Worm (Caenorhabditis elegans) whole organism, mixed stage, embryonic: ENCODE results near the gene inx-2.

Source experiments
- M03D4.4 ChIP-seq: sonication (generic microtip); optimal IDR thresholded peaks from 2 replicates; lab custom pipeline; 2017; ENCODE audit warnings: mild to moderate bottlenecking, missing genetic modification characterization, missing compliant biosample characterization
- bed-3 ChIP-seq: fragments of 200-800 bp; sonication (Bioruptor generic); optimal IDR thresholded peaks from 3 replicates; lab custom pipeline; 2018; ENCODE audit warnings: mild to moderate bottlenecking, missing genetic modification characterization, moderate library complexity, missing compliant biosample characterization
- blmp-1 ChIP-seq: fragments of 150-350 bp; optimal IDR thresholded peaks from 2 replicates; lab custom pipeline; 2014; ENCODE audit warnings: missing biosample characterization, missing genetic modification characterization
- ceh-39 ChIP-seq: fragments of 150-350 bp; optimal IDR thresholded peaks from 2 replicates; lab custom pipeline; 2014; ENCODE audit warnings: missing biosample characterization, missing genetic modification characterization
- ces-1 ChIP-seq: fragments of 150-350 bp; optimal IDR thresholded peaks from 2 replicates; lab custom pipeline; 2014; ENCODE audit warnings: missing biosample characterization, missing genetic modification reagents, missing genetic modification characterization
- cnd-1 ChIP-seq: fragments of 200-800 bp; sonication (Bioruptor generic); optimal IDR thresholded peaks from 2 replicates; lab custom pipeline; 2018; ENCODE audit warnings: mild to moderate bottlenecking, missing genetic modification characterization, missing compliant biosample characterization
- drap-1 ChIP-seq: fragments of 200-800 bp; sonication (Bioruptor generic); optimal IDR thresholded peaks from 3 replicates; lab custom pipeline; 2018; ENCODE audit warnings: mild to moderate bottlenecking, missing genetic modification characterization, missing compliant biosample characterization
- elt-3 ChIP-seq: fragments of 150-350 bp; optimal IDR thresholded peaks from 2 replicates; lab custom pipeline; 2014; ENCODE audit warnings: missing biosample characterization, missing genetic modification characterization
- flh-1 ChIP-seq: fragments of 200-800 bp; sonication (Bioruptor generic); optimal IDR thresholded peaks from 2 replicates; lab custom pipeline; 2018; ENCODE audit warnings: mild to moderate bottlenecking, missing genetic modification characterization, moderate library complexity, missing compliant biosample characterization
- ham-2 ChIP-seq: fragments of 200-800 bp; sonication (Bioruptor generic); optimal IDR thresholded peaks from 2 replicates; lab custom pipeline; 2018; ENCODE audit warnings: mild to moderate bottlenecking, missing genetic modification characterization, missing compliant biosample characterization
- hlh-1 ChIP-seq: fragments of 150-350 bp; optimal IDR thresholded peaks from 2 replicates; lab custom pipeline; 2014; ENCODE audit warnings: missing biosample characterization, missing genetic modification reagents, missing genetic modification characterization
- lin-32 ChIP-seq: fragments of 200-800 bp; sonication (Bioruptor generic); optimal IDR thresholded peaks from 2 replicates; lab custom pipeline; 2018; ENCODE audit warnings: mild to moderate bottlenecking, missing genetic modification characterization, missing compliant biosample characterization
- lsy-2 ChIP-seq: fragments of 150-350 bp; optimal IDR thresholded peaks from 2 replicates; lab custom pipeline; 2014; ENCODE audit warnings: missing biosample characterization, missing genetic modification characterization
- mab-5 ChIP-seq: fragments of 150-350 bp; optimal IDR thresholded peaks from 2 replicates; lab custom pipeline; 2014; ENCODE audit warnings: missing biosample characterization, missing genetic modification characterization
- mep-1 ChIP-seq: fragments of 150-350 bp; optimal IDR thresholded peaks from 2 replicates; lab custom pipeline; 2017; ENCODE audit warnings: missing biosample characterization, missing genetic modification reagents, missing genetic modification characterization, inconsistent platforms
- nhr-12 ChIP-seq: fragments of 150-350 bp; optimal IDR thresholded peaks from 2 replicates; lab custom pipeline; 2014; ENCODE audit warnings: missing biosample characterization, missing genetic modification characterization
- nhr-2 ChIP-seq: fragments of 150-350 bp; optimal IDR thresholded peaks from 2 replicates; lab custom pipeline; 2014; ENCODE audit warnings: missing biosample characterization, missing genetic modification characterization
- nhr-237 ChIP-seq: fragments of 150-350 bp; optimal IDR thresholded peaks from 2 replicates; lab custom pipeline; 2014; ENCODE audit warnings: missing biosample characterization, missing genetic modification characterization
- nhr-76 ChIP-seq: sonication (generic microtip); optimal IDR thresholded peaks from 2 replicates; lab custom pipeline; 2017; ENCODE audit warnings: missing biosample characterization, missing genetic modification characterization
- pha-4 ChIP-seq: fragments of 150-350 bp; optimal IDR thresholded peaks from 2 replicates; lab custom pipeline; 2018; ENCODE audit warnings: missing biosample characterization, missing genetic modification reagents, missing genetic modification characterization
- sem-2 ChIP-seq: fragments of 200-800 bp; sonication (Bioruptor generic); optimal IDR thresholded peaks from 2 replicates; lab custom pipeline; 2018; ENCODE audit warnings: mild to moderate bottlenecking, missing genetic modification characterization, missing compliant biosample characterization
- snpc-4 ChIP-seq: fragments of 150-350 bp; optimal IDR thresholded peaks from 2 replicates; lab custom pipeline; 2014; ENCODE audit warnings: missing biosample characterization, missing genetic modification characterization
- sptf-1 ChIP-seq: sonication (generic microtip); optimal IDR thresholded peaks from 2 replicates; lab custom pipeline; 2017; ENCODE audit warnings: mild to moderate bottlenecking, missing genetic modification characterization, moderate library complexity, missing compliant biosample characterization
- tbx-8 ChIP-seq: fragments of 200-800 bp; sonication (Bioruptor generic); optimal IDR thresholded peaks from 2 replicates; lab custom pipeline; 2018; ENCODE audit warnings: mild to moderate bottlenecking, missing genetic modification characterization, moderate library complexity, missing compliant biosample characterization
- unc-120 ChIP-seq: sonication (generic microtip); optimal IDR thresholded peaks from 2 replicates; lab custom pipeline; 2017; ENCODE audit warnings: missing genetic modification characterization, missing compliant biosample characterization; ENCODE audit not compliant: poor library complexity, severe bottlenecking
- unc-39 ChIP-seq: fragments of 150-350 bp; optimal IDR thresholded peaks from 2 replicates; lab custom pipeline; 2014; ENCODE audit warnings: missing biosample characterization, missing genetic modification characterization
- unc-62 ChIP-seq: fragments of 150-350 bp; optimal IDR thresholded peaks from 2 replicates; lab custom pipeline; 2014; ENCODE audit warnings: missing biosample characterization, missing genetic modification reagents, missing genetic modification characterization
- zip-8 ChIP-seq: fragments of 150-350 bp; optimal IDR thresholded peaks from 2 replicates; lab custom pipeline; 2014; ENCODE audit warnings: missing biosample characterization, missing genetic modification characterization
- ztf-11 ChIP-seq: fragments of 150-350 bp; optimal IDR thresholded peaks from 2 replicates; lab custom pipeline; 2014; ENCODE audit warnings: missing biosample characterization, missing genetic modification characterization

Gene inx-2

DNA sequence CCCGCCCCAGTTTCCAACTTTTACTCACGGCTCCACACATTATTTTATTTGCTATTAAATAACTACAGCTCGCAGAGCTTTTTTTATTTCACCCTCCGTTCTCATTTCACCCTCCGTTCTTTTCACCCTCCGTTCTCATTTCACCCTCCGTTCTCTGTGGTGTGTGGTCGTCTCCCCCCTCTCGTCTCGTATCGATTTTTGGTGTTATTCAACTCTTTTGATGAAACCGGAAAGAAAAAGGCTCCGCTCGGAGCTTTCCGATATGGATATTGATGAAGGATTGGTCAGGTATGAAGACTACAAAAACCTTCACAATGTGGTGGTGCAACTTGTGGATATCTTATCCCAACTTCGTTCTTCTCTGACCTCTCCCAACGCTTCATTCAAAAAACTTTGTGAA is 6.0 kb downstream of the inx-2 start:
- no peak for TF ChIP-seq ceh-39 (tag; lab: Kevin White, UChicago)
- no peak for TF ChIP-seq M03D4.4 (tag; lab: Kevin White, UChicago)
- no peak for TF ChIP-seq flh-1
- TF ChIP-seq tbx-8: no peak
- no peak for TF ChIP-seq ham-2 (GFP tag; lab: Kevin White, UChicago)
- TF ChIP-seq unc-120 (tag; lab: Kevin White, UChicago): no peak
- no peak for TF ChIP-seq mab-5 (tag; lab: Kevin White, UChicago)
- no peak for TF ChIP-seq mep-1 (tag; lab: Kevin White, UChicago)
- no peak for TF ChIP-seq cnd-1
- TF ChIP-seq, all 35 proteins: peak for 0

DNA sequence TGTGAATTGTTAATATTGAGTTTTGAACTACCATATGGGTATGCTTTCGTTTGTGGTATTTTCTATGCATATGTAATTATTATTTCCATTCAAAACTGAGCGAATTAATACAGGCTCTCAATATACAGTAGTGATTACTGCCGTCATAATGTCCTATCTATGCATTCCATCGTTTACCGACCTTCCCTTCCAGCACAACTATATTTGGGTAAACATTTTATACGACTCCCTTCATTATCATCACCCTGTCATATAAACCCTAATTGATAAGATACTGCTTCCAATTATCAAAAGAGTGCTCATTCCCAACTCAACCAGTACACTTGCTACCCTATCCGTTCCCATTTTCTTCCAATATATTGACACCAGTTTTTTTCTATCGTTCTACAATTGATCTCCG is 6.6 kb downstream of the inx-2 start:
- TF ChIP-seq snpc-4: no peak
- TF ChIP-seq sptf-1: no peak
- TF ChIP-seq drap-1 (GFP tag; lab: Kevin White, UChicago): no peak
- TF ChIP-seq, all 35 proteins: peak for 0

DNA sequence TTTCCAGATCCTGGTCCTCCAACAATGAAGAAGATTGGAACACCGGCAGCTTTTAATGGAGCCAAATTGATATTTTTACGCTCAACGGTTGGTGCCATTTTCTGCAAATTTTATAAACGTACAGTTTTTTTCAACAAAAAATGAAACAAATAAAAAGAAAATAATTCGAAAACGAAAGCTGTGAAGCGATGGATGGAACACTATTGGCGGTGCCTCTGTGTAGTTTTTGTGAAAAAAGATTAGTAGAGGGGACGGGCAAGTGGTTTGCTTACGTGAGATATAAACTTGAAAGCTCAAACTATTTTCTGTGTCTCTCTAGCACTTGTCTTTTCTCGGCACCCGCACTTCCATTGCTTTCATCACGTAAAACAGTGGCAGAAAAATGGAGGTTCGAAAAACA is 8.9 kb downstream of the inx-2 start, which contains the start of gene F38B2.4:
Gene F38B2.4, minus strand, starts transcription at position 101 of the 400 bp plus-strand sequence.
- TF ChIP-seq bed-3: no peak
- no peak for TF ChIP-seq pha-4
- no peak for TF ChIP-seq nhr-76
- TF ChIP-seq blmp-1 (tag; lab: Kevin White, UChicago): no peak
- no peak for TF ChIP-seq nhr-2
- TF ChIP-seq lin-32 (GFP tag; lab: Kevin White, UChicago): no peak
- no peak for TF ChIP-seq lsy-2 (tag; lab: Kevin White, UChicago)
- TF ChIP-seq flh-1: no peak
- TF ChIP-seq ces-1 (GFP tag; lab: Kevin White, UChicago): no peak

DNA sequence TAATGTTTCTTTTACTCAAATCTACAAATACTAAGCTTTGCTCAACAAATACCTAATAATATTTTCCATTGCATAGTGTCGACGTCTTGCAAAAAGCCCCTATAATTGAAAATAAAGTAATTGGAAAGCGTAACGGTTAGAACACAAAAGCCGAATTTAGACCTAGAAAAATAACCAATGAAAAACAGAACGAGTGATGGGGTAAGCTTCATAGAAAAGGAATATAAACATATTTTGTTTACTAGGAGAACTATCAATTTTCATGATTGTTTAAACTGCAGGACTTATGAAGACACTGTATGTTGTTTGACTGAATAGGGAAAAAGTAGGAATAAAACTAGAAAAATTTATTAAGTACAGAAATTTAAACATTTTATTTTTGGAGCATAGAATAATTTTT is 10.3 kb downstream of the inx-2 start, which contains the start of gene F38B2.3:
Gene F38B2.3, minus strand, starts transcription at position 101 of the 400 bp plus-strand sequence.
- no peak for TF ChIP-seq zip-8

DNA sequence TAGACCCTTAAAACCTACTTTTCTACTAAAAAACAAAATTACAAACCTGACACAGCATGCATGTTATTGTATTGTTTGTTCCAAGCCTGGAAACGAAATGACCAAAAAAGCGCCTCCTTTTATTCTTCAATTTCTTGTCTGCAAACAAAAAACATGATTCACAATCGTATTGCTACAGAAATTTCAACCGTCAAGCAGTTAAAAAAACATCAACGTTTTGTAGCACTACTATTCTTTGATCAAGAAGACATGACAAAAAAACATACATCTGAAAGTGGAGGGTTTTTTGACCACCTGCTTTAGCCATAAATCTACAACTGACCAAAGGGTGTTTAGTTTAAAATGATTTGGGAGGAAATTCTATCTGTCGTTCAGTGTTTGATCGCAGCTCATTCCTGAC is 15.4 kb downstream of the inx-2 start, which contains the start of gene F38B2.6:
Gene F38B2.6, minus strand, starts transcription at position 101 of the 400 bp plus-strand sequence.
- TF ChIP-seq drap-1 (GFP tag; lab: Kevin White, UChicago): no peak
- no peak for TF ChIP-seq mab-5 (tag; lab: Kevin White, UChicago)
- TF ChIP-seq ces-1 (GFP tag; lab: Kevin White, UChicago): no peak
- no peak for TF ChIP-seq nhr-12 (tag; lab: Kevin White, UChicago)

DNA sequence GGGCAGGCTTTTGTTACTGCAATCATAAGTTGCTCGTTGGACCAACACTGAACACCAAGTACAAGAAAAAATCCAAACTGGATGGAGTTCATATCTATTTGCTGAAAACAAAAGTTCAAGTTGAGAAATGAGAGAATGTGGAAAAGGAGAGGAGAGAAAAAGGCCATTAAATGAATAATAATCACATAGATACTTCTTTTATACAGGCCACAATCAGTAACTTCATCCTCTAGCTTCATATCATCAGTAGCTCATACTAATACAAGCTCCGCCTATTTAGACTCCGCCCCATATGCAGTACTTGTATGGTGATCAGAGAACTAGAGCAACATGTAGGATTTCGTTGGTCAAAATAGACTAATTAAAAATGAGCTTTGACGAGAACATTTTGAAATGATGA is 17.3 kb downstream of the inx-2 start, which contains the start of gene F38B2.2:
Gene F38B2.2, minus strand, starts transcription at position 101 of the 400 bp plus-strand sequence.
- no peak for TF ChIP-seq ztf-11 (tag; lab: Kevin White, UChicago)
- TF ChIP-seq mep-1 (tag; lab: Kevin White, UChicago): no peak
- TF ChIP-seq snpc-4: no peak
- no peak for TF ChIP-seq sem-2
- no peak for TF ChIP-seq elt-3 (tag; lab: Kevin White, UChicago)
- TF ChIP-seq pha-4: no peak
- no peak for TF ChIP-seq nhr-237 (tag; lab: Kevin White, UChicago)
- no peak for TF ChIP-seq nhr-76

DNA sequence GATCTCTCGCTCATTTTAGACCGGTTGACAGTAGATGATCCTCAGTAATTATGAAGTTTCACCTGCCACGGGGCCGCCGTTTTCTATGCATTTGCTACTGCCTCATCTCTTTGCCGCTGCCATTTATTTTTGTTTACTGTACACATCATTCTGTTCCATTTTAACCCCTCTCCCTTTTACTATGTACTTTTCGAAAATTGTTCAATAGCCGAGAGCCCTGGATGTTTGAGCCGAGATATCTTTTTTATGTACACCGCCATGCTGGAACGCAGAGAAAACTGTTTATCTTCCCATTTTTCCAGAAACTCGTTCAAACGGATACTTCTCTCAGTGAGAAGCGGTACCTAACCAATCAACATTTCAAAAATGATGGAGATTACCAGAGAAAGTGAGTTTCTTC is 25.7 kb downstream of the inx-2 start, which contains the start of gene ifa-1:
Gene ifa-1, plus strand, starts transcription at position 301 of the 400 bp plus-strand sequence.
- TF ChIP-seq ces-1 (GFP tag; lab: Kevin White, UChicago) (no peak), nhr-2 (no peak)

DNA sequence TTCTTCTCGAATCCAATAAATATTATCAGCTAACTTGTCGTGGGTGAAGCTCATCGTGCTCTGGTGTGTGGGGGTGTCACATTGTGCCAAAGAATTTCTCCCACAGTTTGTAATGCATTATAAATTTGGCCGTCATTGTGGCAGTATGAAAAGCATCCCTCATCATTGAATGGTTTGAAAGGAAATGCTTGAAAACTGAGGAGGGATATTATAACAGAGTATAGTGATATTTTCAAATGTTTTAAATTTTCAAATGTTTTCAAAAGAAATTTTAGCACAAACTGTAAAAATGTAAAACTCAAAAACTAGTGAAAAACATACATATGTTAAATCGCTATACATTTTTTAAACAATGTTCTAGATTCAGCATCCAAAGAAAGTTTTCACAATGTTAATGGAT is 27.6 kb downstream of the inx-2 start, which contains the start of gene C03A3.3:
Gene C03A3.3, minus strand, starts transcription at position 101 of the 400 bp plus-strand sequence.
- TF ChIP-seq cnd-1: no peak
- no peak for TF ChIP-seq unc-62 (GFP tag; lab: Kevin White, UChicago)
- TF ChIP-seq nhr-2: no peak
- no peak for TF ChIP-seq ceh-39 (tag; lab: Kevin White, UChicago)
- no peak for TF ChIP-seq nhr-237 (tag; lab: Kevin White, UChicago)
- TF ChIP-seq unc-39: no peak
- no peak for TF ChIP-seq snpc-4
- TF ChIP-seq nhr-76: no peak
- no peak for TF ChIP-seq sptf-1
- TF ChIP-seq lsy-2 (tag; lab: Kevin White, UChicago): no peak
- TF ChIP-seq nhr-12 (tag; lab: Kevin White, UChicago): no peak
- TF ChIP-seq blmp-1 (tag; lab: Kevin White, UChicago): no peak
- no peak for TF ChIP-seq mab-5 (tag; lab: Kevin White, UChicago)
- no peak for TF ChIP-seq unc-120 (tag; lab: Kevin White, UChicago)
- no peak for TF ChIP-seq ztf-11 (tag; lab: Kevin White, UChicago)
- no peak for TF ChIP-seq hlh-1 (tag; lab: Kevin White, UChicago)
- TF ChIP-seq bed-3: no peak
